Worm (Caenorhabditis elegans) whole organism, L2 larva: Measurements from ENCODE around the gene arp-11.
"Not testable (repeated sequence)": the region's sequence is repeated elsewhere in the genome, so short reads cannot be mapped to it uniquely, and the experiment has no call there.

Experiments used
- C34F6.9 ChIP-seq: fragments of 150-350 bp; optimal IDR thresholded peaks from 2 replicates; lab custom pipeline; 2014; ENCODE audit warnings: missing biosample characterization, missing genetic modification characterization
- F13H6.1 ChIP-seq: sonication (generic microtip); optimal IDR thresholded peaks from 2 replicates; lab custom pipeline; 2016; ENCODE audit warnings: missing genetic modification characterization, missing compliant biosample characterization
- ZK546.5 ChIP-seq: sonication (generic microtip); optimal IDR thresholded peaks from 2 replicates; lab custom pipeline; 2017; ENCODE audit warnings: missing biosample characterization, missing genetic modification characterization
- alr-1 ChIP-seq: fragments of 150-350 bp; optimal IDR thresholded peaks from 2 replicates; lab custom pipeline; 2014; ENCODE audit warnings: missing biosample characterization, missing genetic modification characterization
- blmp-1 ChIP-seq: sonication (generic microtip); optimal IDR thresholded peaks from 2 replicates; lab custom pipeline; 2017; ENCODE audit warnings: missing genetic modification characterization, mild to moderate bottlenecking, missing compliant biosample characterization, antibody characterized with exemption, moderate library complexity; ENCODE audit not compliant: insufficient read depth
- ceh-16 ChIP-seq: fragments of 150-350 bp; optimal IDR thresholded peaks from 2 replicates; lab custom pipeline; 2014; ENCODE audit warnings: missing biosample characterization, missing genetic modification characterization
- crh-2 ChIP-seq: sonication (generic microtip); optimal IDR thresholded peaks from 2 replicates; lab custom pipeline; 2017; ENCODE audit warnings: missing biosample characterization, missing genetic modification characterization
- dmd-4 ChIP-seq: sonication (generic microtip); optimal IDR thresholded peaks from 2 replicates; lab custom pipeline; 2017; ENCODE audit warnings: missing biosample characterization, missing genetic modification characterization
- elt-1 ChIP-seq: fragments of 150-350 bp; optimal IDR thresholded peaks from 2 replicates; lab custom pipeline; 2014; ENCODE audit warnings: missing biosample characterization, missing genetic modification characterization
- gmeb-1 ChIP-seq: fragments of 150-350 bp; optimal IDR thresholded peaks from 2 replicates; lab custom pipeline; 2014; ENCODE audit warnings: missing biosample characterization, missing genetic modification characterization
- lin-11 ChIP-seq: fragments of 150-350 bp; sonication (generic microtip); optimal IDR thresholded peaks from 2 replicates; lab custom pipeline; 2014; ENCODE audit warnings: missing biosample characterization, missing genetic modification characterization, inconsistent platforms, mixed read lengths
- lin-13 ChIP-seq: fragments of 150-350 bp; optimal IDR thresholded peaks from 2 replicates; lab custom pipeline; 2014; ENCODE audit warnings: missing biosample characterization, missing genetic modification reagents, missing genetic modification characterization
- lin-39 ChIP-seq: fragments of 150-350 bp; optimal IDR thresholded peaks from 2 replicates; lab custom pipeline; 2014; ENCODE audit warnings: missing biosample characterization, missing genetic modification reagents, missing genetic modification characterization
- lsy-2 ChIP-seq, 2 experiments: fragments of 150-350 bp in 1 of 2; sonication (generic microtip) in 1 of 2; optimal IDR thresholded peaks; 2 replicates each; lab custom pipeline; 2014 to 2017; ENCODE audit warnings: missing biosample characterization in 2 of 2, missing genetic modification characterization in 2 of 2
- mab-5 ChIP-seq: fragments of 150-350 bp; optimal IDR thresholded peaks from 2 replicates; lab custom pipeline; 2014; ENCODE audit warnings: missing biosample characterization, missing genetic modification characterization
- mbf-1 ChIP-seq: sonication (generic microtip); optimal IDR thresholded peaks from 2 replicates; lab custom pipeline; 2017; ENCODE audit warnings: missing biosample characterization, missing genetic modification characterization
- nhr-10 ChIP-seq: sonication (generic microtip); optimal IDR thresholded peaks from 2 replicates; lab custom pipeline; 2017; ENCODE audit warnings: missing biosample characterization, missing genetic modification characterization
- nhr-11 ChIP-seq: fragments of 150-350 bp; optimal IDR thresholded peaks from 2 replicates; lab custom pipeline; 2014; ENCODE audit warnings: missing biosample characterization, missing genetic modification characterization
- nhr-129 ChIP-seq: fragments of 150-350 bp; optimal IDR thresholded peaks from 2 replicates; lab custom pipeline; 2014; ENCODE audit warnings: missing biosample characterization, missing genetic modification characterization
- nhr-21 ChIP-seq: fragments of 150-350 bp; optimal IDR thresholded peaks from 2 replicates; lab custom pipeline; 2014; ENCODE audit warnings: missing biosample characterization, missing genetic modification characterization
- nhr-23 ChIP-seq: fragments of 150-350 bp; optimal IDR thresholded peaks from 2 replicates; lab custom pipeline; 2014; ENCODE audit warnings: missing biosample characterization, missing genetic modification reagents, missing genetic modification characterization
- nhr-237 ChIP-seq: fragments of 150-350 bp; optimal IDR thresholded peaks from 2 replicates; lab custom pipeline; 2014; ENCODE audit warnings: missing biosample characterization, missing genetic modification characterization
- nhr-25 ChIP-seq: fragments of 150-350 bp; sonication (generic microtip); optimal IDR thresholded peaks from 3 replicates; lab custom pipeline; 2014; ENCODE audit warnings: missing biosample characterization, missing genetic modification characterization
- peb-1 ChIP-seq: fragments of 150-350 bp; optimal IDR thresholded peaks from 2 replicates; lab custom pipeline; 2014; ENCODE audit warnings: missing biosample characterization, missing genetic modification characterization
- sma-3 ChIP-seq: sonication (generic microtip); optimal IDR thresholded peaks from 2 replicates; lab custom pipeline; 2016; ENCODE audit warnings: missing genetic modification reagents, missing genetic modification characterization, missing compliant biosample characterization
- sma-9 ChIP-seq, 2 experiments: fragments of 150-350 bp in 1 of 2; sonication (generic microtip) in 1 of 2; optimal IDR thresholded peaks; 2 replicates each; lab custom pipeline; 2014 to 2016; ENCODE audit warnings: missing genetic modification characterization in 2 of 2, mild to moderate bottlenecking in 1 of 2, missing biosample characterization in 1 of 2, missing compliant biosample characterization in 1 of 2, missing genetic modification reagents in 1 of 2, moderate library complexity in 1 of 2
- snpc-4 ChIP-seq: fragments of 150-350 bp; optimal IDR thresholded peaks from 2 replicates; lab custom pipeline; 2014; ENCODE audit warnings: missing biosample characterization, missing genetic modification characterization
- unc-55 ChIP-seq: fragments of 150-350 bp; sonication (generic microtip); optimal IDR thresholded peaks from 3 replicates; lab custom pipeline; 2014; ENCODE audit warnings: missing biosample characterization, missing genetic modification reagents, missing genetic modification characterization
- unc-62 ChIP-seq: fragments of 150-350 bp; optimal IDR thresholded peaks from 2 replicates; lab custom pipeline; 2014; ENCODE audit warnings: missing biosample characterization, missing genetic modification reagents, missing genetic modification characterization
- zag-1 ChIP-seq: fragments of 150-350 bp; optimal IDR thresholded peaks from 2 replicates; lab custom pipeline; 2014; ENCODE audit warnings: missing biosample characterization, missing genetic modification characterization
- ztf-1 ChIP-seq: fragments of 200-800 bp; sonication (Bioruptor generic); conservative IDR thresholded peaks from 2 replicates; pipeline ENCODE4 v1.3.6; 2022; ENCODE audit warnings: missing genetic modification characterization, missing compliant biosample characterization

arp-11 gene

ce11 chrIV:7948290-7948689 is 46.2 kb upstream of the arp-11 start, which contains the start of gene mcm-3AP:
mcm-3AP (plus strand) TSS chrIV:7948672.
- TF ChIP-seq C34F6.9: peak; percentile 2
- peak; percentile 48 for TF ChIP-seq unc-55 (GFP tag; lab: Kevin White, UChicago)
- peak; percentile 8 for TF ChIP-seq F13H6.1 (tag; lab: Kevin White, UChicago)
- peak in 1 of 2 experiments; percentile 63 for TF ChIP-seq lsy-2 (tag; optimal IDR thresholded peaks at IDR 0.05; lab: Kevin White, UChicago)

ce11 chrIV:7946899-7947499 is 44.9 kb upstream of the arp-11 start, which contains the start of gene F20D12.12:
F20D12.12 (plus strand) TSS chrIV:7947440.
- peak; percentile 32 for TF ChIP-seq gmeb-1 (tag; lab: Kevin White, UChicago)
- TF ChIP-seq nhr-129 (tag; lab: Kevin White, UChicago): peak; percentile 74
- TF ChIP-seq lsy-2 (tag; optimal IDR thresholded peaks at IDR 0.05; lab: Kevin White, UChicago): peak; percentile 82 to 96
- peak; percentile 75 for TF ChIP-seq sma-9 (GFP tag; optimal IDR thresholded peaks at IDR 0.05; lab: Kevin White, UChicago)
- TF ChIP-seq sma-9 (tag; optimal IDR thresholded peaks at IDR 0.05; lab: Kevin White, UChicago): not testable (repeated sequence)
- TF ChIP-seq sma-3: peak; percentile 68
- peak; percentile 33 for TF ChIP-seq crh-2
- TF ChIP-seq snpc-4 (tag; lab: Kevin White, UChicago): peak; percentile 7
- TF ChIP-seq C34F6.9: peak; percentile 72
- TF ChIP-seq nhr-25: peak; percentile 24
- peak; percentile 49 for TF ChIP-seq zag-1 (tag; lab: Kevin White, UChicago)
- peak; percentile 65 for TF ChIP-seq lin-13 (GFP tag; lab: Kevin White, UChicago)
- TF ChIP-seq unc-55 (GFP tag; lab: Kevin White, UChicago): peak; percentile 55
- peak; percentile 68 for TF ChIP-seq F13H6.1 (tag; lab: Kevin White, UChicago)

- no peak for TF ChIP-seq mab-5
- TF ChIP-seq nhr-129 (tag; lab: Kevin White, UChicago): no peak
- TF ChIP-seq nhr-21 (tag; lab: Kevin White, UChicago): no peak
- TF ChIP-seq alr-1: no peak
- TF ChIP-seq lin-39: no peak
- TF ChIP-seq dmd-4 (tag; lab: Kevin White, UChicago): no peak
- TF ChIP-seq sma-9 (GFP tag; optimal IDR thresholded peaks at IDR 0.05; lab: Kevin White, UChicago): no peak
- TF ChIP-seq sma-9 (tag; optimal IDR thresholded peaks at IDR 0.05; lab: Kevin White, UChicago): no peak
- no peak for TF ChIP-seq nhr-237 (tag; lab: Kevin White, UChicago)
- no peak for TF ChIP-seq nhr-10 (tag; lab: Kevin White, UChicago)
- TF ChIP-seq C34F6.9: no peak
- TF ChIP-seq snpc-4 (tag; lab: Kevin White, UChicago): no peak
- no peak for TF ChIP-seq ceh-16 (tag; lab: Kevin White, UChicago)
- TF ChIP-seq lin-11 (tag; lab: Kevin White, UChicago): no peak
Observed at ce11 chrIV:7946457-7946856, 44.4 kb upstream of the arp-11 start, which contains the start of gene czw-1. czw-1 (minus strand) TSS chrIV:7946825.

- no peak for TF ChIP-seq unc-62 (GFP tag; lab: Kevin White, UChicago)
- TF ChIP-seq sma-3: no peak
- peak; percentile 27 for TF ChIP-seq blmp-1 (tag; lab: Kevin White, UChicago)
- TF ChIP-seq crh-2: no peak
- TF ChIP-seq peb-1 (tag; lab: Kevin White, UChicago): no peak
- no peak for TF ChIP-seq nhr-237 (tag; lab: Kevin White, UChicago)
- TF ChIP-seq nhr-25: peak; percentile 54
- TF ChIP-seq ztf-1 (GFP tag; lab: Robert Waterston, UW): no peak
- TF ChIP-seq dmd-4 (tag; lab: Kevin White, UChicago): no peak
- no peak for TF ChIP-seq mbf-1 (tag; lab: Kevin White, UChicago)
- no peak for TF ChIP-seq snpc-4 (tag; lab: Kevin White, UChicago)
- peak; percentile 29 for TF ChIP-seq nhr-129 (tag; lab: Kevin White, UChicago)
- no peak for TF ChIP-seq nhr-23 (tag; lab: Kevin White, UChicago)
- no peak for TF ChIP-seq lin-13 (GFP tag; lab: Kevin White, UChicago)
- no peak for TF ChIP-seq F13H6.1 (tag; lab: Kevin White, UChicago)
- TF ChIP-seq ZK546.5 (tag; lab: Kevin White, UChicago): no peak
- TF ChIP-seq sma-9 (GFP tag; optimal IDR thresholded peaks at IDR 0.05; lab: Kevin White, UChicago): no peak
- no peak for TF ChIP-seq sma-9 (tag; optimal IDR thresholded peaks at IDR 0.05; lab: Kevin White, UChicago)
- no peak for TF ChIP-seq ceh-16 (tag; lab: Kevin White, UChicago)
- no peak for TF ChIP-seq elt-1 (tag; lab: Kevin White, UChicago)
- TF ChIP-seq nhr-11: no peak
Observed at ce11 chrIV:7943272-7943671, 41.2 kb upstream of the arp-11 start.
